Worm (Caenorhabditis elegans) whole organism, early embryonic: ENCODE measurements around the gene T28H10.2.

Source experiments
- F13C5.2 ChIP-seq: sonication (generic microtip); optimal IDR thresholded peaks from 2 replicates; lab custom pipeline; 2017; ENCODE audit warnings: mild to moderate bottlenecking, missing genetic modification characterization, inconsistent platforms, missing compliant biosample characterization
- aly-1 ChIP-seq: sonication (generic microtip); optimal IDR thresholded peaks from 2 replicates; lab custom pipeline; 2016; ENCODE audit warnings: missing genetic modification characterization, missing compliant biosample characterization
- ama-1 ChIP-seq: fragments of 150-350 bp; optimal IDR thresholded peaks from 2 replicates; lab custom pipeline; 2014
- ceh-13 ChIP-seq: fragments of 200-800 bp; sonication (Bioruptor generic); optimal IDR thresholded peaks from 2 replicates; lab custom pipeline; 2018; ENCODE audit warnings: mild to moderate bottlenecking, missing genetic modification characterization, missing compliant biosample characterization
- ceh-36 ChIP-seq: sonication (generic microtip); optimal IDR thresholded peaks from 2 replicates; lab custom pipeline; 2016; ENCODE audit warnings: missing genetic modification characterization, inconsistent platforms, missing compliant biosample characterization
- flt-1 ChIP-seq: fragments of 200-800 bp; sonication (Bioruptor generic); IDR thresholded peaks from 2 replicates; pipeline ENCODE4 v1.3.6; 2022; ENCODE audit warnings: missing genetic modification characterization, missing compliant biosample characterization
- hmbx-1 ChIP-seq: sonication (generic microtip); optimal IDR thresholded peaks from 2 replicates; lab custom pipeline; 2016; ENCODE audit warnings: mild to moderate bottlenecking, missing genetic modification characterization, missing compliant biosample characterization
- hmg-4 ChIP-seq: fragments of 200-800 bp; sonication (Bioruptor generic); optimal IDR thresholded peaks from 2 replicates; lab custom pipeline; 2018; ENCODE audit warnings: mild to moderate bottlenecking, missing genetic modification characterization, missing compliant biosample characterization
- hnd-1 ChIP-seq: sonication (generic microtip); optimal IDR thresholded peaks from 2 replicates; lab custom pipeline; 2016; ENCODE audit warnings: missing genetic modification characterization, missing compliant biosample characterization
- pes-1 ChIP-seq: fragments of 200-800 bp; sonication (Bioruptor generic); IDR thresholded peaks from 2 replicates; pipeline ENCODE4 v1.3.6; 2022; ENCODE audit warnings: missing genetic modification reagents, missing genetic modification characterization, missing compliant biosample characterization
- scrt-1 ChIP-seq: fragments of 200-800 bp; sonication (Bioruptor generic); IDR thresholded peaks from 2 replicates; pipeline ENCODE4 v1.3.6; 2022; ENCODE audit warnings: missing genetic modification characterization, missing compliant biosample characterization
- tra-4 ChIP-seq: sonication (generic microtip); optimal IDR thresholded peaks from 2 replicates; lab custom pipeline; 2017; ENCODE audit warnings: missing genetic modification characterization, missing compliant biosample characterization

DNA sequence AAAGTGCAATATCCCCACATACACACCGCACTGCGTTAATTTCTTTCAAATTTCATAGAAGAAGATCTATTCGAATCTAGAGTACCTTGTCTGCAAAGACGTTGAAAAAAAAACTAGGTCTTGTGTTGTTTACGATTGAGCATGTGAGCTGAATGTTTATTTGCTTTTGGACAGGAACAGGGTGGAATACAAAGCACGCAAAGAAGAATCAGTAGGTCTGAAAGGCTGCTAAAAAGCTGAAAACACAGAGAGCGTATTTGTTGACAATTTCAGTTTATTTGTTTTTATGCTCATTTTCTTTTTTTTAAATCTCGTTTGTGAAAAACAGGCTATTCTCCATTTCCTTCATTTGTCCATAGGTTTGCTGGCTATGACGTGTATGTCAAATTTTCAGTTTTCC lies 22.2 kb upstream of the T28H10.2 start:
- TF ChIP-seq ama-1 (lab: Kevin White, UChicago) (no peak), ceh-13 (GFP tag; lab: Kevin White, UChicago) (no peak), flt-1 (GFP tag; lab: Robert Waterston, UW) (no peak), tra-4 (tag; lab: Kevin White, UChicago) (no peak), scrt-1 (GFP tag; lab: Robert Waterston, UW) (no peak), hmg-4 (GFP tag; lab: Kevin White, UChicago) (no peak), F13C5.2 (tag; lab: Kevin White, UChicago) (no peak), aly-1 (tag; lab: Kevin White, UChicago) (no peak), ceh-36 (tag; lab: Kevin White, UChicago) (no peak), hmbx-1 (tag; lab: Kevin White, UChicago) (no peak), hnd-1 (tag; lab: Kevin White, UChicago) (no peak), pes-1 (no peak)
